Fruit fly (Drosophila melanogaster): ENCODE measurements around the gene bdwf.
A peak's percentile ranks its signal among the peaks of the same experiment; 100 is the strongest.

bdwf gene

DNA sequence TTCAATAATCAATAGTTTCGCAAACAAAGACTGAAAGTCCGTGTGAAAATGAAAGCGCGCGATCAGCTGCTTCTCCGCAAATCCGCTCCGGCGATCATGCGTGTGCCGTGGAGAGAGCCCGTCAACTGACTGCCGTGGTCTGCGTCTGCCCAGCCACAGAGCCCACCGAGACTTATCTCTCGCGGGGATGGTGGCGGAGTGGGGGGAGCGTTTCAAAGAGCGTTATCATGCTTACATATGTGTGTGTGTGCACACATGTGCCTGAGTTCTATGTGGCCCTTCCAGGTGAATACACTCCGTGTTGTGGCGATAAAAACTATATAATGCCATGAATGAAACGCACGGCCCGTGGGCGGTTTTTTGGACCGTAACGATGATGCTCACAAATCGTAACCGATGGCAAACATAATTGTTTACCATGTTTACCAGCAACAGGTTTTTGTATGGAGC, 35.1 kb upstream of the bdwf start (continued):
- TF ChIP-seq hbn (GFP tag; IDR thresholded peaks at IDR 0.05; ENCODE audit: partially characterized antibody) (no peak), row (GFP tag; IDR thresholded peaks at IDR 0.05) (no peak; the same call in 2 of the 3 replicates), cad (GFP tag; optimal IDR thresholded peaks at IDR 0.05) (no peak), Scr (GFP tag; IDR thresholded peaks at IDR 0.05; ENCODE audit: partially characterized antibody) (peak; percentile 24; the same call in 1 of the 2 replicates), B-H1 (GFP tag; IDR thresholded peaks at IDR 0.05) (no peak), CG2712 (tag; optimal IDR thresholded peaks at IDR 0.05) (no peak), lilli (GFP tag; optimal IDR thresholded peaks at IDR 0.05) (peak; percentile 7), vvl (GFP tag; IDR thresholded peaks at IDR 0.05) (peak; percentile 38; the same call in 1 of the 2 replicates), CG10565 (GFP tag; optimal IDR thresholded peaks at IDR 0.05) (no peak), Hr3 (GFP tag; optimal IDR thresholded peaks at IDR 0.05) (no peak), slou (GFP tag; optimal IDR thresholded peaks at IDR 0.05) (no peak), CG42726 (GFP tag; IDR thresholded peaks at IDR 0.05; ENCODE audit: partially characterized antibody) (no peak), ato (GFP tag; IDR thresholded peaks at IDR 0.05; ENCODE audit: partially characterized antibody) (no peak; the same call in none of the 2 replicates), CG2129 (GFP tag; IDR thresholded peaks at IDR 0.05; ENCODE audit: partially characterized antibody) (no peak), Ptx1 (GFP tag; IDR thresholded peaks at IDR 0.05) (no peak), CG8478 (optimal IDR thresholded peaks at IDR 0.05) (no peak), CG12299 (tag; optimal IDR thresholded peaks at IDR 0.05) (no peak), CG3838 (GFP tag; optimal IDR thresholded peaks at IDR 0.05) (no peak), NK7.1 (GFP tag; optimal IDR thresholded peaks at IDR 0.05) (no peak), B-H2 (GFP tag; optimal IDR thresholded peaks at IDR 0.05) (peak; percentile 38), tll (GFP tag; optimal IDR thresholded peaks at IDR 0.05) (no peak), Ets97D (GFP tag; optimal IDR thresholded peaks at IDR 0.05) (no peak), Nf-YA (GFP tag; IDR thresholded peaks at IDR 0.05) (no peak), eyg (GFP tag; optimal IDR thresholded peaks at IDR 0.05) (no peak), Kr (GFP tag; optimal IDR thresholded peaks at IDR 0.05) (no peak), fu2 (GFP tag; optimal IDR thresholded peaks at IDR 0.05) (no peak), lmd (GFP tag; IDR thresholded peaks at IDR 0.05) (no peak), sens (GFP tag) (no peak), CG13424 (tag; optimal IDR thresholded peaks at IDR 0.05) (no peak), ranshi (GFP tag; IDR thresholded peaks at IDR 0.05) (no peak; the same call in 1 of the 2 replicates), CG7839 (tag; optimal IDR thresholded peaks at IDR 0.05) (no peak), BtbVII (GFP tag; optimal IDR thresholded peaks at IDR 0.05) (peak; percentile 19), CG10321 (GFP tag; IDR thresholded peaks at IDR 0.05) (no peak), CG34422 (GFP tag; IDR thresholded peaks at IDR 0.05) (no peak; the same call in 2 of the 3 replicates), CG6272 (GFP tag; IDR thresholded peaks at IDR 0.05) (no peak), Oaz (GFP tag; IDR thresholded peaks at IDR 0.05) (no peak), CG13123 (GFP tag; optimal IDR thresholded peaks at IDR 0.05) (no peak), Sry-β (GFP tag; optimal IDR thresholded peaks at IDR 0.05) (no peak), amos (GFP tag; IDR thresholded peaks at IDR 0.05; ENCODE audit: partially characterized antibody) (no peak; the same call in 1 of the 2 replicates), Meics (GFP tag; optimal IDR thresholded peaks at IDR 0.05) (no peak), CG16863 (GFP tag; optimal IDR thresholded peaks at IDR 0.05) (no peak), CG9932 (GFP tag; IDR thresholded peaks at IDR 0.05) (peak; percentile 47), CG18599 (GFP tag; optimal IDR thresholded peaks at IDR 0.05) (no peak), CG9609 (GFP tag; optimal IDR thresholded peaks at IDR 0.05) (no peak), en (GFP tag; optimal IDR thresholded peaks at IDR 0.05) (no peak), danr (GFP tag; IDR thresholded peaks at IDR 0.05) (no peak), dysf (GFP tag; IDR thresholded peaks at IDR 0.05) (no peak), CG11398 (GFP tag; optimal IDR thresholded peaks at IDR 0.05) (no peak), CG4730 (GFP tag; IDR thresholded peaks at IDR 0.05) (no peak), gce (GFP tag; IDR thresholded peaks at IDR 0.05) (no peak), CG4282 (GFP tag; optimal IDR thresholded peaks at IDR 0.05) (no peak), shn (GFP tag; optimal IDR thresholded peaks at IDR 0.05) (no peak)
